Worm (Caenorhabditis elegans) whole organism, young adult: Measurements from ENCODE around the gene npp-27.

Experiments
- B0019.2 ChIP-seq: fragments of 200-800 bp; sonication (Bioruptor generic); conservative IDR thresholded peaks from 2 replicates; pipeline ENCODE4 v1.3.6; 2022; ENCODE audit warnings: missing genetic modification reagents, missing genetic modification characterization, missing compliant biosample characterization
- B0035.1 ChIP-seq: sonication (generic microtip); optimal IDR thresholded peaks from 2 replicates; lab custom pipeline; 2016; ENCODE audit warnings: missing genetic modification characterization, mild to moderate bottlenecking, missing compliant biosample characterization, missing genotype, missing genetic modification reagents
- B0336.3 ChIP-seq: fragments of 200-800 bp; sonication (Bioruptor generic); IDR thresholded peaks from 2 replicates; pipeline ENCODE4 v1.3.6; 2022; ENCODE audit warnings: missing genetic modification characterization, missing compliant biosample characterization
- D2030.7 ChIP-seq: fragments of 200-800 bp; sonication (Bioruptor generic); IDR thresholded peaks from 2 replicates; pipeline ENCODE4 v1.3.6; 2022; ENCODE audit warnings: missing genetic modification reagents, missing genetic modification characterization, missing compliant biosample characterization
- F33H1.4 ChIP-seq: fragments of 200-800 bp; sonication (Bioruptor generic); IDR thresholded peaks from 2 replicates; pipeline ENCODE4 v1.3.6; 2022; ENCODE audit warnings: missing genetic modification reagents, missing genetic modification characterization, missing compliant biosample characterization
- F52B5.7 ChIP-seq: sonication (generic microtip); optimal IDR thresholded peaks from 2 replicates; lab custom pipeline; 2016; ENCODE audit warnings: mild to moderate bottlenecking, missing genetic modification characterization, missing compliant biosample characterization
- F57A8.1 ChIP-seq: fragments of 200-800 bp; sonication (Bioruptor generic); optimal IDR thresholded peaks from 2 replicates; lab custom pipeline; 2018; ENCODE audit warnings: mild to moderate bottlenecking, missing genetic modification characterization, moderate library complexity, missing compliant biosample characterization
- F57C9.4 ChIP-seq: sonication (generic microtip); optimal IDR thresholded peaks from 2 replicates; lab custom pipeline; 2017; ENCODE audit warnings: mild to moderate bottlenecking, missing genetic modification characterization, missing compliant biosample characterization
- T26A5.8 ChIP-seq: sonication (generic microtip); optimal IDR thresholded peaks from 2 replicates; lab custom pipeline; 2016; ENCODE audit warnings: missing genetic modification characterization, missing compliant biosample characterization
- Y53F4B.3 ChIP-seq: fragments of 200-800 bp; sonication (Bioruptor generic); IDR thresholded peaks from 2 replicates; pipeline ENCODE4 v1.3.6; 2022; ENCODE audit warnings: missing genetic modification reagents, missing genetic modification characterization, missing compliant biosample characterization
- Y56A3A.18 ChIP-seq: fragments of 200-800 bp; sonication (Bioruptor generic); IDR thresholded peaks from 2 replicates; pipeline ENCODE4 v1.3.6; 2022; ENCODE audit warnings: missing genetic modification reagents, missing genetic modification characterization, missing compliant biosample characterization
- ama-1 ChIP-seq, 3 experiments: fragments of 150-350 bp in 1 of 3; sonication (generic microtip) in 2 of 3; optimal IDR thresholded peaks; 2 replicates each; lab custom pipeline; 2014 to 2018; ENCODE audit warnings: missing biosample characterization in 2 of 3, missing genetic modification characterization in 2 of 3, missing genetic modification reagents in 2 of 3
- athp-1 ChIP-seq: sonication (generic microtip); optimal IDR thresholded peaks from 2 replicates; lab custom pipeline; 2017; ENCODE audit warnings: mild to moderate bottlenecking, missing genetic modification characterization, missing compliant biosample characterization
- attf-5 ChIP-seq: fragments of 200-800 bp; sonication (Bioruptor generic); optimal IDR thresholded peaks from 2 replicates; lab custom pipeline; 2018; ENCODE audit warnings: mild to moderate bottlenecking, missing genetic modification characterization, missing compliant biosample characterization
- cebp-1 ChIP-seq, 2 experiments: fragments of 200-800 bp in 1 of 2; sonication (Bioruptor generic) in 1 of 2; sonication (generic microtip) in 1 of 2; IDR thresholded peaks in 1 of 2; optimal IDR thresholded peaks in 1 of 2; 2 replicates each; pipeline versions ENCODE4 v1.3.6 to Lab custom; 2017 to 2022; ENCODE audit warnings: missing compliant biosample characterization in 2 of 2, missing genetic modification characterization in 2 of 2, mild to moderate bottlenecking in 1 of 2, missing genetic modification reagents in 1 of 2, moderate library complexity in 1 of 2
- ceh-58 ChIP-seq: fragments of 200-800 bp; sonication (Bioruptor generic); IDR thresholded peaks from 2 replicates; pipeline ENCODE4 v1.3.6; 2022; ENCODE audit warnings: missing genetic modification characterization, missing compliant biosample characterization
- dox-1 ChIP-seq: fragments of 200-800 bp; sonication (Bioruptor generic); IDR thresholded peaks from 2 replicates; pipeline ENCODE4 v1.3.6; 2022; ENCODE audit warnings: missing genetic modification reagents, missing genetic modification characterization, missing compliant biosample characterization
- dpl-1 ChIP-seq: fragments of 150-350 bp; optimal IDR thresholded peaks from 2 replicates; lab custom pipeline; 2014; ENCODE audit warnings: missing biosample characterization, missing genetic modification reagents, missing genetic modification characterization
- efl-1 ChIP-seq: fragments of 150-350 bp; optimal IDR thresholded peaks from 2 replicates; lab custom pipeline; 2014; ENCODE audit warnings: missing biosample characterization, missing genetic modification reagents, missing genetic modification characterization
- egl-44 ChIP-seq: fragments of 200-800 bp; sonication (Bioruptor generic); IDR thresholded peaks from 2 replicates; pipeline ENCODE4 v1.3.6; 2022; ENCODE audit warnings: missing genetic modification reagents, missing genetic modification characterization, missing compliant biosample characterization
- gei-17 ChIP-seq: fragments of 200-800 bp; sonication (Bioruptor generic); optimal IDR thresholded peaks from 2 replicates; lab custom pipeline; 2018; ENCODE audit warnings: mild to moderate bottlenecking, missing genetic modification characterization, missing compliant biosample characterization
- him-1 ChIP-seq: sonication (generic microtip); optimal IDR thresholded peaks from 2 replicates; lab custom pipeline; 2016; ENCODE audit warnings: missing genotype, missing genetic modification reagents, missing genetic modification characterization, missing compliant biosample characterization
- hmg-1.2 ChIP-seq: fragments of 200-800 bp; sonication (Bioruptor generic); IDR thresholded peaks from 2 replicates; pipeline ENCODE4 v1.3.6; 2022; ENCODE audit warnings: missing genetic modification reagents, missing genetic modification characterization, missing compliant biosample characterization
- lin-35 ChIP-seq, 3 experiments: fragments of 150-350 bp in 2 of 3; sonication (generic microtip) in 1 of 3; optimal IDR thresholded peaks; 2 replicates each; lab custom pipeline; 2014 to 2018; ENCODE audit warnings: missing biosample characterization in 3 of 3, missing genetic modification characterization in 3 of 3, missing genetic modification reagents in 3 of 3
- lir-1 ChIP-seq: fragments of 200-800 bp; sonication (Bioruptor generic); conservative IDR thresholded peaks from 2 replicates; pipeline ENCODE4 v1.3.6; 2022; ENCODE audit warnings: missing genetic modification reagents, missing genetic modification characterization, missing compliant biosample characterization
- madf-10 ChIP-seq: sonication (generic microtip); optimal IDR thresholded peaks from 2 replicates; lab custom pipeline; 2016; ENCODE audit warnings: mild to moderate bottlenecking, missing genetic modification characterization, missing compliant biosample characterization
- nfya-1 ChIP-seq: sonication (generic microtip); optimal IDR thresholded peaks from 2 replicates; lab custom pipeline; 2017; ENCODE audit warnings: antibody characterized with exemption, missing compliant biosample characterization, missing genetic modification characterization, borderline replicate concordance; ENCODE audit not compliant: insufficient read depth
- nhr-120 ChIP-seq: fragments of 200-800 bp; sonication (Bioruptor generic); IDR thresholded peaks from 2 replicates; pipeline ENCODE4 v1.3.6; 2022; ENCODE audit warnings: missing genetic modification characterization, missing compliant biosample characterization
- nhr-80 ChIP-seq: sonication (generic microtip); optimal IDR thresholded peaks from 2 replicates; lab custom pipeline; 2016; ENCODE audit warnings: missing genetic modification characterization, missing compliant biosample characterization
- nhr-90 ChIP-seq: sonication (generic microtip); optimal IDR thresholded peaks from 2 replicates; lab custom pipeline; 2016; ENCODE audit warnings: missing genotype, mild to moderate bottlenecking, missing genetic modification characterization, missing compliant biosample characterization
- pbrm-1 ChIP-seq: fragments of 200-800 bp; sonication (Bioruptor generic); IDR thresholded peaks from 2 replicates; pipeline ENCODE4 v1.3.6; 2022; ENCODE audit warnings: missing genetic modification reagents, missing genetic modification characterization, missing compliant biosample characterization
- pha-4 ChIP-seq: fragments of 150-350 bp; sonication (generic microtip); optimal IDR thresholded peaks from 2 replicates; lab custom pipeline; 2014; ENCODE audit warnings: missing biosample characterization, missing genetic modification reagents, missing genetic modification characterization
- tbp1 ChIP-seq: fragments of 200-800 bp; sonication (Bioruptor generic); optimal IDR thresholded peaks from 2 replicates; lab custom pipeline; 2018; ENCODE audit warnings: mild to moderate bottlenecking, missing genetic modification characterization, missing compliant biosample characterization
- unc-130 ChIP-seq: sonication (generic microtip); optimal IDR thresholded peaks from 2 replicates; lab custom pipeline; 2016; ENCODE audit warnings: missing genetic modification reagents, missing genetic modification characterization, missing compliant biosample characterization
- zim-3 ChIP-seq: sonication (generic microtip); optimal IDR thresholded peaks from 2 replicates; lab custom pipeline; 2017; ENCODE audit warnings: mild to moderate bottlenecking, missing genetic modification characterization, moderate library complexity, missing compliant biosample characterization
- ztf-28 ChIP-seq: fragments of 200-800 bp; sonication (Bioruptor generic); IDR thresholded peaks from 2 replicates; pipeline ENCODE4 v1.3.6; 2022; ENCODE audit warnings: missing genetic modification reagents, missing genetic modification characterization, missing compliant biosample characterization

Gene npp-27

DNA sequence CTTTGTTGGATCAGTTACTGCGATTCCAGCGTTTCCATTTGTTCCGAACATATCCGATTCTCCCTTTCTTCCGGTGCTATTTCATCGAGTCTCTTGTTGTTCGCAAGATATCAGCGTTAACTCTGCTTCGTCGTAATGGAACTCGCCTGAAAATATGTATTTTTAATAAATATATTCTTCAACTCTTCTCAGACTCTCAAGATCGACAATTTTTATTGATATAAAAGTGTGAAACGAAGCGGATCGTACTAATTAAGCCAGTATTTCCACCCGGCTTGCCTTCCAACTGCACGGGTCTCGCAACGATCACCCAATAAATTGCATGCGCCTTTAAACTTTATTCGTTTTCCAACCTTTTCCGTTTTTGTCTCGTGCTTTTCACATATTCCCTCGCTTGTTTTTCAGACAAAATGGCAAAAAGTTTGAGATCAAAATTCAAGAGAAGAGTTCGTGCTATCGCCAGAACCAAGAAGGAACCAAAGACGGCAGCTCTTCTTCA, 14.0 kb upstream of the npp-27 start, which contains the start of the genes xpo-3 and C49H3.3:
Gene xpo-3, minus strand, starts transcription at position 51 of the 499 bp plus-strand sequence.
Gene C49H3.3, plus strand, starts transcription at position 369 of the 499 bp plus-strand sequence.
- TF ChIP-seq hmg-1.2 (GFP tag; lab: Robert Waterston, UW): peak; percentile 17; the same call in 1 of the 2 replicates
- TF ChIP-seq attf-5 (GFP tag; lab: Kevin White, UChicago): peak; percentile 56
- peak; percentile 74 for TF ChIP-seq F33H1.4 (GFP tag; lab: Robert Waterston, UW)
- TF ChIP-seq cebp-1 (GFP tag; IDR thresholded peaks at IDR 0.05; lab: Robert Waterston, UW): no peak
- TF ChIP-seq cebp-1 (tag; optimal IDR thresholded peaks at IDR 0.05; lab: Kevin White, UChicago): peak; percentile 25
- TF ChIP-seq T26A5.8 (tag; lab: Kevin White, UChicago): no peak
- TF ChIP-seq F52B5.7 (tag; lab: Kevin White, UChicago): no peak
- TF ChIP-seq nhr-80 (tag; lab: Kevin White, UChicago): peak; percentile 37
- no peak for TF ChIP-seq nhr-90 (tag; lab: Kevin White, UChicago)
- no peak for TF ChIP-seq lir-1 (GFP tag; lab: Robert Waterston, UW)

DNA sequence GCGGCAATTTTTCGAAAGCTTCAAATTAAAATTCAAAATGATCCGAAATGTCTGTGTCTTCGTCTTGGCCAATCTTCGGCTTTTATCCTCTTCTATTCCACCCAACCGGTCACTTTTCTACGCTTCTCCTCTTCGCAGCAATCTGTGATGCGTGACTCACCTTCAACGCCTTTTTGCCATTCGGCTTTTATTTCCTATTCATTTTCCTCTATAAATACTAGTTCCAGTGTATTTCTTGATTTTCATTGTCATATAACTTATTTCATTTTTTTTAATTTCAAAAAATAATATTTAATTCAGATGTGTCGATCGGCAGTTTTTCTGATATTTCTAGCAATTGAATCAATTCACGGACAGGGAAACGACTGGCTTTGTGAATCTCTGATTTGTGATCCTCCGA, 10.1 kb upstream of the npp-27 start, which contains the start of gene C49H3.16:
Gene C49H3.16, plus strand, starts transcription at position 301 of the 400 bp plus-strand sequence.
- TF ChIP-seq efl-1 (GFP tag; lab: Kevin White, UChicago) (no peak), unc-130 (GFP tag; lab: Kevin White, UChicago) (no peak), zim-3 (no peak), tbp1 (no peak), Y53F4B.3 (GFP tag; lab: Robert Waterston, UW) (no peak), pbrm-1 (no peak), F57C9.4 (no peak), dox-1 (GFP tag; lab: Robert Waterston, UW) (no peak), nfya-1 (tag; lab: Kevin White, UChicago) (no peak), madf-10 (tag; lab: Kevin White, UChicago) (no peak), athp-1 (tag; lab: Kevin White, UChicago) (no peak), ceh-58 (GFP tag; lab: Robert Waterston, UW) (no peak), ztf-28 (GFP tag; lab: Robert Waterston, UW) (no peak), attf-5 (GFP tag; lab: Kevin White, UChicago) (no peak), lir-1 (GFP tag; lab: Robert Waterston, UW) (no peak), egl-44 (GFP tag; lab: Robert Waterston, UW) (no peak), pha-4 (tag; lab: Kevin White, UChicago) (no peak), D2030.7 (GFP tag; lab: Robert Waterston, UW) (no peak), B0336.3 (GFP tag; lab: Robert Waterston, UW) (no peak), dpl-1 (GFP tag; lab: Kevin White, UChicago) (no peak)

DNA sequence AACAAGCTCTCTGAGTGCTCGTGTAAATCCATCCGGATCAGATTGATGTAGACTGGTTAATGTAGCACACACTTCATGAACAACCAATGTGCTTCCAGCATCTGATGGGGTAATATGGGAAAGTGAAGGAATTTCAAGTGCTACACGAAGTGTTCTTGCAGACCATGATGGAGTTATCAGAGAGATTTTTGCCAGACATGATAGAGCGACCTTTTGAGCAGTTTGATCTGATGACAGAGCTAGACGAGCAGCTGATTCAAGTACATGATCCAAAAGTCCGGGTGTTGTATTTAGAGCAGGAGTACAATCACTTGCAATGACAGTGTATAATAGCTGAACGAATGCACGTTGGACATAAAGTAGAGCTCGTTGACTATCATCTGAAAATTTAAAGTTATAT, 7.8 kb upstream of the npp-27 start:
- TF ChIP-seq ama-1 (optimal IDR thresholded peaks at IDR 0.05; lab: Kevin White, UChicago) (no peak), ama-1 (GFP tag; optimal IDR thresholded peaks at IDR 0.05; lab: Kevin White, UChicago) (no peak), lin-35 (GFP tag; optimal IDR thresholded peaks at IDR 0.05; lab: Kevin White, UChicago) (no peak), him-1 (tag; lab: Kevin White, UChicago) (no peak), B0035.1 (no peak), gei-17 (no peak), nhr-120 (GFP tag; lab: Robert Waterston, UW) (no peak), Y56A3A.18 (GFP tag; lab: Robert Waterston, UW) (no peak), B0019.2 (GFP tag; lab: Robert Waterston, UW) (no peak), F57A8.1 (no peak)
